Fruit fly (Drosophila melanogaster) whole organism, embryonic: Measurements from ENCODE around the gene Mob3.

Experiments used
- Bdp1 ChIP-seq: fragments of 200-800 bp; sonication (Bioruptor generic); optimal IDR thresholded peaks from 3 replicates; lab custom pipeline; 2016; ENCODE audit warnings: missing biosample characterization, missing genetic modification characterization
- Blimp-1 ChIP-seq: fragments of 200-800 bp; sonication (Bioruptor generic); optimal IDR thresholded peaks from 3 replicates; lab custom pipeline; 2018; ENCODE audit warnings: missing biosample characterization, missing genetic modification characterization, mild to moderate bottlenecking, moderate library complexity, missing genetic modification reagents
- BtbVII ChIP-seq: fragments of 200-800 bp; sonication (Bioruptor generic); optimal IDR thresholded peaks from 3 replicates; lab custom pipeline; 2017; ENCODE audit warnings: missing biosample characterization, mild to moderate bottlenecking, missing genetic modification characterization
- CG12071 ChIP-seq: fragments of 200-800 bp; sonication (Bioruptor generic); optimal IDR thresholded peaks from 3 replicates; lab custom pipeline; 2018; ENCODE audit warnings: missing biosample characterization, mild to moderate bottlenecking, missing genetic modification characterization
- CG12299 ChIP-seq: fragments of 200-800 bp; sonication (Bioruptor generic); optimal IDR thresholded peaks from 2 replicates; lab custom pipeline; 2018; ENCODE audit warnings: missing biosample characterization, mild to moderate bottlenecking, missing genetic modification characterization
- CG12769 ChIP-seq: fragments of 200-800 bp; sonication (Bioruptor generic); optimal IDR thresholded peaks from 2 replicates; lab custom pipeline; 2019; ENCODE audit warnings: missing biosample characterization, mild to moderate bottlenecking, missing genetic modification characterization, moderate library complexity
- CG14441 ChIP-seq: fragments of 200-800 bp; sonication (Bioruptor generic); IDR thresholded peaks from 2 replicates; pipeline ENCODE4 v1.3.6; 2022; ENCODE audit warnings: missing biosample characterization, missing genetic modification characterization
- CG1603 ChIP-seq: fragments of 200-800 bp; sonication (Bioruptor generic); optimal IDR thresholded peaks from 2 replicates; lab custom pipeline; 2019; ENCODE audit warnings: missing biosample characterization, mild to moderate bottlenecking, missing genetic modification characterization, moderate library complexity
- CG17568 ChIP-seq: fragments of 200-800 bp; sonication (Bioruptor generic); optimal IDR thresholded peaks from 2 replicates; lab custom pipeline; 2018; ENCODE audit warnings: missing biosample characterization, mild to moderate bottlenecking, missing genetic modification characterization, moderate library complexity
- CG17802 ChIP-seq: fragments of 200-800 bp; sonication (Bioruptor generic); optimal IDR thresholded peaks from 2 replicates; lab custom pipeline; 2018; ENCODE audit warnings: missing biosample characterization, mild to moderate bottlenecking, missing genetic modification characterization, moderate library complexity
- CG30020 ChIP-seq: fragments of 200-800 bp; optimal IDR thresholded peaks from 2 replicates; lab custom pipeline; 2019; ENCODE audit warnings: missing biosample characterization, mild to moderate bottlenecking, missing genetic modification characterization, moderate library complexity
- CG3163 ChIP-seq: fragments of 200-800 bp; sonication (Bioruptor generic); optimal IDR thresholded peaks from 3 replicates; lab custom pipeline; 2016; ENCODE audit warnings: missing biosample characterization, missing genetic modification characterization
- CG34376 ChIP-seq: fragments of 200-800 bp; sonication (Bioruptor generic); optimal IDR thresholded peaks from 2 replicates; lab custom pipeline; 2018; ENCODE audit warnings: missing biosample characterization, mild to moderate bottlenecking, missing genetic modification characterization
- CG3726 ChIP-seq: fragments of 200-800 bp; sonication (Bioruptor generic); IDR thresholded peaks from 3 replicates; pipeline ENCODE4, ENCODE4 v1.3.6; 2022; ENCODE audit warnings: missing biosample characterization, missing genetic modification characterization
- CG4404 ChIP-seq: fragments of 200-800 bp; sonication (Bioruptor generic); IDR thresholded peaks from 2 replicates; pipeline ENCODE4 v1.3.6; 2022; ENCODE audit warnings: missing biosample characterization, missing genetic modification characterization
- CG7357 ChIP-seq: fragments of 200-800 bp; sonication (Bioruptor generic); IDR thresholded peaks from 3 replicates; pipeline ENCODE4 v1.3.6; 2022; ENCODE audit warnings: missing biosample characterization, missing genetic modification characterization
- CG7839 ChIP-seq: fragments of 200-800 bp; sonication (Bioruptor generic); optimal IDR thresholded peaks from 3 replicates; lab custom pipeline; 2018; ENCODE audit warnings: missing biosample characterization, mild to moderate bottlenecking, missing genetic modification characterization, moderate library complexity
- CG7987 ChIP-seq: fragments of 200-800 bp; sonication (Bioruptor generic); optimal IDR thresholded peaks from 2 replicates; lab custom pipeline; 2018; ENCODE audit warnings: missing biosample characterization, mild to moderate bottlenecking, missing genetic modification characterization, moderate library complexity
- CG8478 ChIP-seq: fragments of >200 bp; optimal IDR thresholded peaks from 2 replicates; lab custom pipeline; 2018
- CG9817 ChIP-seq: fragments of 200-800 bp; sonication (Bioruptor generic); optimal IDR thresholded peaks from 2 replicates; lab custom pipeline; 2018; ENCODE audit warnings: missing biosample characterization, mild to moderate bottlenecking, missing genetic modification characterization, moderate library complexity
- Eip74EF ChIP-seq, 2 experiments: fragments of 200-800 bp in 1 of 2; fragments of >200 bp in 1 of 2; sonication (Bioruptor generic) in 1 of 2; optimal IDR thresholded peaks; 2 replicates each; lab custom pipeline; 2017 to 2019; ENCODE audit warnings: missing biosample characterization in 2 of 2, missing genetic modification characterization in 2 of 2, mild to moderate bottlenecking in 1 of 2, moderate library complexity in 1 of 2
- Gug ChIP-seq: fragments of 200-800 bp; sonication (Bioruptor generic); IDR thresholded peaks from 4 replicates; pipeline ENCODE4 v1.3.6; 2022; ENCODE audit warnings: missing biosample characterization, missing genetic modification characterization
- HLH4C ChIP-seq: fragments of 200-800 bp; sonication (Bioruptor generic); IDR thresholded peaks from 3 replicates; pipeline ENCODE4 v1.3.6; 2022; ENCODE audit warnings: missing biosample characterization, missing genetic modification characterization; ENCODE audit not compliant: partially characterized antibody
- Hmx ChIP-seq: fragments of 200-800 bp; sonication (Bioruptor generic); optimal IDR thresholded peaks from 2 replicates; lab custom pipeline; 2016; ENCODE audit warnings: missing biosample characterization, missing genetic modification characterization
- Hr78 ChIP-seq, 2 experiments: fragments of 200-800 bp in 1 of 2; fragments of >200 bp in 1 of 2; sonication (Bioruptor generic) in 1 of 2; optimal IDR thresholded peaks; 2 replicates each; lab custom pipeline; 2017 to 2019; ENCODE audit warnings: missing biosample characterization in 2 of 2, missing genetic modification characterization in 2 of 2, mild to moderate bottlenecking in 1 of 2, moderate library complexity in 1 of 2
- Jarid2 ChIP-seq: fragments of 200-800 bp; sonication (Bioruptor generic); optimal IDR thresholded peaks from 3 replicates; lab custom pipeline; 2017; ENCODE audit warnings: mild to moderate bottlenecking, missing biosample characterization, missing genetic modification reagents, missing genetic modification characterization
- Lim3 ChIP-seq: fragments of 200-800 bp; sonication (Bioruptor generic); IDR thresholded peaks from 2 replicates; pipeline ENCODE4 v1.3.6; 2022; ENCODE audit warnings: missing biosample characterization, missing genetic modification characterization
- MTF-1 ChIP-seq: fragments of 200-800 bp; sonication (Bioruptor generic); optimal IDR thresholded peaks from 2 replicates; lab custom pipeline; 2018; ENCODE audit warnings: missing biosample characterization, mild to moderate bottlenecking, missing genetic modification characterization, borderline replicate concordance
- Neu2 ChIP-seq: fragments of 200-800 bp; sonication (Bioruptor generic); optimal IDR thresholded peaks from 3 replicates; lab custom pipeline; 2016; ENCODE audit warnings: missing biosample characterization, missing genetic modification characterization, borderline replicate concordance
- Opbp ChIP-seq: fragments of 200-800 bp; sonication (Bioruptor generic); IDR thresholded peaks from 3 replicates; pipeline ENCODE4 v1.3.6; 2022; ENCODE audit warnings: missing biosample characterization, missing genetic modification characterization; ENCODE audit not compliant: partially characterized antibody
- YL-1 ChIP-seq: fragments of 200-800 bp; sonication (Bioruptor generic); optimal IDR thresholded peaks from 3 replicates; lab custom pipeline; 2017; ENCODE audit warnings: missing biosample characterization, mild to moderate bottlenecking, missing genetic modification characterization
- cas ChIP-seq: fragments of 200-800 bp; sonication (Bioruptor generic); IDR thresholded peaks from 2 replicates; pipeline ENCODE4 v1.3.6; 2022; ENCODE audit warnings: missing biosample characterization, missing genetic modification characterization
- chm ChIP-seq: fragments of 200-800 bp; sonication (Bioruptor generic); IDR thresholded peaks from 2 replicates; pipeline ENCODE4 v1.3.6; 2022; ENCODE audit warnings: missing biosample characterization, missing genetic modification characterization
- eyg ChIP-seq: fragments of 200-800 bp; sonication (Bioruptor generic); optimal IDR thresholded peaks from 3 replicates; lab custom pipeline; 2016; ENCODE audit warnings: missing biosample characterization, missing genetic modification characterization
- fru ChIP-seq: fragments of >200 bp; optimal IDR thresholded peaks from 2 replicates; lab custom pipeline; 2017
- h ChIP-seq: fragments of >200 bp; optimal IDR thresholded peaks from 2 replicates; lab custom pipeline; 2017
- kay ChIP-seq: fragments of 200-800 bp; sonication (Bioruptor generic); optimal IDR thresholded peaks from 2 replicates; lab custom pipeline; 2016; ENCODE audit warnings: missing biosample characterization, missing genetic modification characterization
- kni ChIP-seq: fragments of 200-800 bp; sonication (Bioruptor generic); optimal IDR thresholded peaks from 3 replicates; lab custom pipeline; 2017; ENCODE audit warnings: mild to moderate bottlenecking, missing biosample characterization, missing genetic modification reagents, missing genetic modification characterization
- mam ChIP-seq: fragments of 200-800 bp; sonication (Bioruptor generic); optimal IDR thresholded peaks from 3 replicates; lab custom pipeline; 2016; ENCODE audit warnings: missing biosample characterization, missing genetic modification characterization
- nmo ChIP-seq: fragments of 200-800 bp; sonication (Bioruptor generic); optimal IDR thresholded peaks from 2 replicates; lab custom pipeline; 2018; ENCODE audit warnings: missing biosample characterization, mild to moderate bottlenecking, missing genetic modification characterization, moderate library complexity
- nom ChIP-seq: fragments of 200-800 bp; sonication (Bioruptor generic); optimal IDR thresholded peaks from 2 replicates; lab custom pipeline; 2017; ENCODE audit warnings: missing biosample characterization, missing genetic modification characterization, mild to moderate bottlenecking, moderate library complexity, missing genetic modification reagents
- pfk ChIP-seq: fragments of 200-800 bp; sonication (Bioruptor generic); optimal IDR thresholded peaks from 2 replicates; lab custom pipeline; 2018; ENCODE audit warnings: missing biosample characterization, mild to moderate bottlenecking, missing genetic modification characterization, moderate library complexity
- pnt ChIP-seq: fragments of 200-800 bp; sonication (Bioruptor generic); optimal IDR thresholded peaks from 3 replicates; lab custom pipeline; 2016; ENCODE audit warnings: missing biosample characterization, missing genetic modification characterization
- pzg ChIP-seq: fragments of 200-800 bp; sonication (Bioruptor generic); optimal IDR thresholded peaks from 3 replicates; lab custom pipeline; 2018; ENCODE audit warnings: missing biosample characterization, mild to moderate bottlenecking, missing genetic modification characterization, moderate library complexity
- row ChIP-seq: fragments of 200-800 bp; sonication (Bioruptor generic); IDR thresholded peaks from 3 replicates; pipeline ENCODE4 v1.3.6; 2022; ENCODE audit warnings: missing biosample characterization, missing genetic modification characterization
- slou ChIP-seq: fragments of 200-800 bp; sonication (Bioruptor generic); optimal IDR thresholded peaks from 3 replicates; lab custom pipeline; 2016; ENCODE audit warnings: missing biosample characterization, missing genetic modification characterization
- slp2 ChIP-seq: fragments of 200-800 bp; sonication (Bioruptor generic); optimal IDR thresholded peaks from 2 replicates; lab custom pipeline; 2016; ENCODE audit warnings: missing biosample characterization, missing genetic modification characterization
- ssp ChIP-seq: fragments of 200-800 bp; sonication (Bioruptor generic); IDR thresholded peaks from 2 replicates; pipeline ENCODE4 v1.3.6; 2022; ENCODE audit warnings: missing biosample characterization, missing genetic modification characterization
- trem ChIP-seq: fragments of 200-800 bp; optimal IDR thresholded peaks from 3 replicates; lab custom pipeline; 2019; ENCODE audit warnings: missing biosample characterization, mild to moderate bottlenecking, missing genetic modification characterization, moderate library complexity
- unc-4 ChIP-seq: fragments of 200-800 bp; sonication (Bioruptor generic); IDR thresholded peaks from 2 replicates; pipeline ENCODE4 v1.3.6; 2022; ENCODE audit warnings: missing biosample characterization, missing genetic modification characterization; ENCODE audit not compliant: partially characterized antibody
- wek ChIP-seq: fragments of 200-800 bp; sonication (Bioruptor generic); optimal IDR thresholded peaks from 3 replicates; lab custom pipeline; 2018; ENCODE audit warnings: missing biosample characterization, mild to moderate bottlenecking, missing genetic modification characterization, moderate library complexity

The Mob3 gene

DNA sequence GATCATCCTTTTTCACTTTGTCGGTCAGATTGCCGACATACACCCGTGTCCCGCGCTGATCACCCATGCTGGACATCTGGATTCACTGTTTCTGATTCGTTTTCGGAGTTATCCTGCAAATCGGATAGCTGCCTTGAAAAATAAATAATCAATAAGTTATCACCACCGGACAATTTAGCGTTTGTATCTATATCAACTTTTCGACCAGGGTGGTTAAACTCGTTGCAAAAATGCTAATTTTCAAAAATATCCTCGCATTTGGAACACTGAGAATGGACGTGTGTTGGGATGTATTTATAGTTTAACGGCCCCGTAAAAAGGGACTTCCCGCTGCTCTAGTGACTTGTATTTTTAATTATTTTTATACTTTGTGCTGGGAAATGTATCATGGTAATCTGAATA lies 1.8 kb upstream of the Mob3 start, which contains the start of gene Rsf1 (continued):
- no peak for TF ChIP-seq fru (lab: Kevin White, UChicago)
- TF ChIP-seq h (lab: Kevin White, UChicago), result no peak
- TF ChIP-seq slp2 (GFP tag; lab: Kevin White, UChicago), result no peak
- TF ChIP-seq CG17568 (GFP tag; lab: Kevin White, UChicago), result no peak
- no peak for TF ChIP-seq chm (GFP tag; lab: Robert Waterston, UW)
- no peak for TF ChIP-seq Neu2 (GFP tag; lab: Kevin White, UChicago)
- TF ChIP-seq MTF-1, result no peak
- no peak for TF ChIP-seq Blimp-1 (GFP tag; lab: Kevin White, UChicago)
- peak; percentile 62; the same call in 2 of the 3 replicates for TF ChIP-seq row (GFP tag; lab: Robert Waterston, UW)
- peak; percentile 78 for TF ChIP-seq YL-1 (GFP tag; lab: Kevin White, UChicago)
- TF ChIP-seq Hmx (GFP tag; lab: Kevin White, UChicago), result no peak
- TF ChIP-seq CG3726, result no peak
- TF ChIP-seq Eip74EF (GFP tag; optimal IDR thresholded peaks at IDR 0.05; lab: Kevin White, UChicago), result no peak
- TF ChIP-seq wek (GFP tag; lab: Kevin White, UChicago), result peak; percentile 22
- no peak for TF ChIP-seq BtbVII (GFP tag; lab: Kevin White, UChicago)
- no peak for TF ChIP-seq CG7839 (tag; lab: Kevin White, UChicago)
- peak; percentile 100 for TF ChIP-seq CG1603 (tag; lab: Kevin White, UChicago)
- TF ChIP-seq pnt (GFP tag; lab: Kevin White, UChicago), result no peak
- TF ChIP-seq CG7987 (GFP tag; lab: Kevin White, UChicago), result no peak
- no peak for TF ChIP-seq Hr78 (GFP tag; optimal IDR thresholded peaks at IDR 0.05; lab: Kevin White, UChicago)
- no peak for TF ChIP-seq kni
- TF ChIP-seq pfk (GFP tag; lab: Kevin White, UChicago), result peak; percentile 92
- peak; percentile 1 for TF ChIP-seq nom (GFP tag; lab: Kevin White, UChicago)
- no peak for TF ChIP-seq CG12071
- TF ChIP-seq mam (GFP tag; lab: Kevin White, UChicago), result no peak
- no peak for TF ChIP-seq slou
- TF ChIP-seq HLH4C (GFP tag; lab: Robert Waterston, UW), result no peak
- TF ChIP-seq Opbp, result no peak
- no peak for TF ChIP-seq CG12769 (tag; lab: Kevin White, UChicago)
- no peak for TF ChIP-seq trem (tag; lab: Kevin White, UChicago)
- no peak for TF ChIP-seq CG8478 (lab: Kevin White, UChicago)
- peak; percentile 21 for TF ChIP-seq nmo (GFP tag; lab: Kevin White, UChicago)
- TF ChIP-seq unc-4, result no peak
- TF ChIP-seq Lim3 (GFP tag; lab: Robert Waterston, UW), result no peak
- TF ChIP-seq CG3163, result no peak
- no peak for TF ChIP-seq cas (GFP tag; lab: Robert Waterston, UW)
- peak; percentile 81 for TF ChIP-seq ssp (GFP tag; lab: Robert Waterston, UW)
- TF ChIP-seq pzg (GFP tag; lab: Kevin White, UChicago), result peak; percentile 38
- no peak for TF ChIP-seq kay (GFP tag; lab: Kevin White, UChicago)
- no peak for TF ChIP-seq CG4404 (GFP tag; lab: Robert Waterston, UW)
- no peak for TF ChIP-seq Gug (GFP tag; lab: Robert Waterston, UW)
- TF ChIP-seq CG9817 (tag; lab: Kevin White, UChicago), result no peak
- no peak for TF ChIP-seq CG12299 (tag; lab: Kevin White, UChicago)
- TF ChIP-seq Jarid2 (GFP tag; lab: Kevin White, UChicago), result no peak
- TF ChIP-seq CG30020 (tag; lab: Kevin White, UChicago), result peak; percentile 98
- no peak for TF ChIP-seq Bdp1
- TF ChIP-seq CG34376 (GFP tag; lab: Kevin White, UChicago), result no peak
- peak; percentile 89 for TF ChIP-seq CG17802 (tag; lab: Kevin White, UChicago)
- TF ChIP-seq eyg (GFP tag; lab: Kevin White, UChicago), result no peak
- no peak for TF ChIP-seq CG7357 (GFP tag; lab: Robert Waterston, UW)
- TF ChIP-seq CG14441 (GFP tag; lab: Robert Waterston, UW), result no peak
